Fruit fly (Drosophila melanogaster) whole organism, adult: ENCODE results near the gene CG6136.

Experiments used
- CG11617 ChIP-seq: fragments of 200-800 bp; sonication (Bioruptor generic); optimal IDR thresholded peaks from 2 replicates; lab custom pipeline; 2017; ENCODE audit warnings: mild to moderate bottlenecking, missing biosample characterization, missing genetic modification reagents, missing genetic modification characterization
- CG12768 ChIP-seq: fragments of 200-800 bp; sonication (Bioruptor generic); optimal IDR thresholded peaks from 2 replicates; lab custom pipeline; 2017; ENCODE audit warnings: missing biosample characterization, missing genetic modification characterization, mild to moderate bottlenecking, moderate library complexity, missing genetic modification reagents
- CG14711 ChIP-seq: fragments of 200-800 bp; sonication (Bioruptor generic); optimal IDR thresholded peaks from 2 replicates; lab custom pipeline; 2018; ENCODE audit warnings: missing biosample characterization, mild to moderate bottlenecking, missing genetic modification characterization, moderate library complexity
- CG1620 ChIP-seq: fragments of 200-800 bp; sonication (Bioruptor generic); optimal IDR thresholded peaks from 2 replicates; lab custom pipeline; 2016; ENCODE audit warnings: missing biosample characterization, missing genetic modification characterization
- CG33017 ChIP-seq: fragments of 200-800 bp; sonication (Bioruptor generic); optimal IDR thresholded peaks from 2 replicates; lab custom pipeline; 2018; ENCODE audit warnings: missing biosample characterization, mild to moderate bottlenecking, missing genetic modification characterization, moderate library complexity
- CG5204 ChIP-seq: fragments of 200-800 bp; sonication (Bioruptor generic); optimal IDR thresholded peaks from 2 replicates; lab custom pipeline; 2016; ENCODE audit warnings: missing biosample characterization, missing genetic modification characterization
- CG7045 ChIP-seq: fragments of 200-800 bp; sonication (Bioruptor generic); optimal IDR thresholded peaks from 2 replicates; lab custom pipeline; 2017; ENCODE audit warnings: missing biosample characterization, mild to moderate bottlenecking, missing genetic modification characterization
- CG7101 ChIP-seq: fragments of 200-800 bp; sonication (Bioruptor generic); optimal IDR thresholded peaks from 2 replicates; lab custom pipeline; 2018; ENCODE audit warnings: missing biosample characterization, mild to moderate bottlenecking, missing genetic modification characterization, moderate library complexity
- Clk ChIP-seq: fragments of 200-800 bp; sonication (Bioruptor generic); optimal IDR thresholded peaks from 2 replicates; lab custom pipeline; 2017; ENCODE audit warnings: missing biosample characterization, missing genetic modification characterization
- Crg-1 ChIP-seq: fragments of 200-800 bp; sonication (Bioruptor generic); optimal IDR thresholded peaks from 2 replicates; lab custom pipeline; 2016; ENCODE audit warnings: missing biosample characterization, missing genetic modification characterization
- Hr96 ChIP-seq: fragments of 200-800 bp; sonication (Bioruptor generic); optimal IDR thresholded peaks from 2 replicates; lab custom pipeline; 2016; ENCODE audit warnings: missing biosample characterization, missing genetic modification characterization
- Mnt ChIP-seq: fragments of 200-800 bp; sonication (Bioruptor generic); optimal IDR thresholded peaks from 2 replicates; lab custom pipeline; 2016; ENCODE audit warnings: missing biosample characterization, mild to moderate bottlenecking, missing genetic modification characterization
- bab1 ChIP-seq: fragments of 200-800 bp; sonication (Bioruptor generic); optimal IDR thresholded peaks from 3 replicates; lab custom pipeline; 2019; ENCODE audit warnings: missing biosample characterization, mild to moderate bottlenecking, missing genetic modification characterization, moderate library complexity
- cic ChIP-seq: fragments of 200-800 bp; sonication (Bioruptor generic); optimal IDR thresholded peaks from 2 replicates; lab custom pipeline; 2017; ENCODE audit warnings: missing biosample characterization, mild to moderate bottlenecking, missing genetic modification characterization, moderate library complexity
- cnc ChIP-seq, 2 experiments: fragments of >200 bp; optimal IDR thresholded peaks; 2 replicates each; lab custom pipeline; 2017
- kay ChIP-seq: fragments of 200-800 bp; sonication (Bioruptor generic); peaks from one replicate; lab custom pipeline; 2016; ENCODE audit warnings: missing biosample characterization, missing genetic modification characterization, borderline replicate concordance
- ovo ChIP-seq: fragments of 200-800 bp; sonication (Bioruptor generic); optimal IDR thresholded peaks from 2 replicates; lab custom pipeline; 2016; ENCODE audit warnings: missing biosample characterization, missing genetic modification characterization
- pad ChIP-seq: fragments of 200-800 bp; sonication (Bioruptor generic); optimal IDR thresholded peaks from 3 replicates; lab custom pipeline; 2017; ENCODE audit warnings: missing biosample characterization, missing genetic modification characterization, mild to moderate bottlenecking, moderate library complexity, missing genetic modification reagents
- tj ChIP-seq: fragments of 200-800 bp; sonication (Bioruptor generic); optimal IDR thresholded peaks from 3 replicates; lab custom pipeline; 2017; ENCODE audit warnings: missing biosample characterization, mild to moderate bottlenecking, missing genetic modification characterization, moderate library complexity
- toe ChIP-seq: fragments of 200-800 bp; sonication (Bioruptor generic); optimal IDR thresholded peaks from 2 replicates; lab custom pipeline; 2016; ENCODE audit warnings: missing biosample characterization, missing genetic modification characterization

Gene CG6136

dm6 chr3R:15410689-15411587 is 38.9 kb upstream of the CG6136 start:
- peak; percentile 79 for TF ChIP-seq kay
- TF ChIP-seq cic = no peak
- no peak for TF ChIP-seq Crg-1
- no peak for TF ChIP-seq CG14711 (tag; lab: Kevin White, UChicago)
- no peak for TF ChIP-seq cnc (optimal IDR thresholded peaks at IDR 0.05; lab: Kevin White, UChicago)
- no peak for TF ChIP-seq Clk (GFP tag; lab: Kevin White, UChicago)
- no peak for TF ChIP-seq ovo (GFP tag; lab: Kevin White, UChicago)
- peak; percentile 65 for TF ChIP-seq CG12768
- TF ChIP-seq bab1 (GFP tag; lab: Kevin White, UChicago) = no peak
- TF ChIP-seq CG11617 = no peak
- TF ChIP-seq tj (GFP tag; lab: Kevin White, UChicago) = peak; percentile 99

dm6 chr3R:15409772-15410688 is 38.0 kb upstream of the CG6136 start:
- TF ChIP-seq Clk (GFP tag; lab: Kevin White, UChicago) (no peak), ovo (GFP tag; lab: Kevin White, UChicago) (no peak), CG11617 (no peak), tj (GFP tag; lab: Kevin White, UChicago) (no peak), CG7101 (tag; lab: Kevin White, UChicago) (no peak), CG33017 (tag; lab: Kevin White, UChicago) (no peak), bab1 (GFP tag; lab: Kevin White, UChicago) (no peak), Crg-1 (no peak), kay (no peak), CG1620 (peak; percentile 9), CG12768 (no peak), Mnt (no peak), Hr96 (GFP tag; lab: Kevin White, UChicago) (no peak), cnc (optimal IDR thresholded peaks at IDR 0.05; lab: Kevin White, UChicago) (peak; percentile 65 to 67), CG14711 (tag; lab: Kevin White, UChicago) (no peak), CG5204 (GFP tag; lab: Kevin White, UChicago) (peak; percentile 43), toe (GFP tag; lab: Kevin White, UChicago) (no peak), CG7045 (GFP tag; lab: Kevin White, UChicago) (peak; percentile 26), pad (no peak), cic (no peak)

dm6 chr3R:15409110-15409771 is 37.2 kb upstream of the CG6136 start:
- TF ChIP-seq cnc (optimal IDR thresholded peaks at IDR 0.05; lab: Kevin White, UChicago) (no peak), CG1620 (no peak), CG5204 (GFP tag; lab: Kevin White, UChicago) (no peak), bab1 (GFP tag; lab: Kevin White, UChicago) (no peak), ovo (GFP tag; lab: Kevin White, UChicago) (no peak), CG7045 (GFP tag; lab: Kevin White, UChicago) (no peak), CG14711 (tag; lab: Kevin White, UChicago) (no peak), Crg-1 (no peak), CG11617 (no peak), Mnt (no peak), CG7101 (tag; lab: Kevin White, UChicago) (no peak), Clk (GFP tag; lab: Kevin White, UChicago) (no peak), toe (GFP tag; lab: Kevin White, UChicago) (no peak), cic (no peak)

dm6 chr3R:15408131-15408731 is 36.2 kb upstream of the CG6136 start, which contains the start of gene Atx2:
Atx2 (plus strand) TSS chr3R:15408423.
- TF ChIP-seq Hr96 (GFP tag; lab: Kevin White, UChicago) (peak; percentile 62), CG1620 (peak; percentile 64), cnc (optimal IDR thresholded peaks at IDR 0.05; lab: Kevin White, UChicago) (no peak), Crg-1 (peak; percentile 80), CG5204 (GFP tag; lab: Kevin White, UChicago) (peak; percentile 29), bab1 (GFP tag; lab: Kevin White, UChicago) (peak; percentile 62), cic (peak; percentile 32), CG11617 (peak; percentile 20), CG7101 (tag; lab: Kevin White, UChicago) (peak; percentile 57), kay (no peak), CG33017 (tag; lab: Kevin White, UChicago) (no peak), CG7045 (GFP tag; lab: Kevin White, UChicago) (no peak), CG14711 (tag; lab: Kevin White, UChicago) (peak; percentile 41), tj (GFP tag; lab: Kevin White, UChicago) (peak; percentile 44), Mnt (peak; percentile 49), CG12768 (no peak), ovo (GFP tag; lab: Kevin White, UChicago) (peak; percentile 38), toe (GFP tag; lab: Kevin White, UChicago) (peak; percentile 56), pad (peak; percentile 31), Clk (GFP tag; lab: Kevin White, UChicago) (no peak)
